Fruit fly (Drosophila melanogaster) whole organism, embryonic: ENCODE data around the gene cno.

Experiments used
- Ada2b ChIP-seq: fragments of 200-800 bp; sonication (Bioruptor generic); IDR thresholded peaks from 2 replicates; pipeline ENCODE4 v1.3.6; 2022; ENCODE audit warnings: missing biosample characterization, missing genetic modification characterization
- BEAF-32 ChIP-seq: fragments of 200-800 bp; sonication (Bioruptor generic); optimal IDR thresholded peaks from 3 replicates; lab custom pipeline; 2017; ENCODE audit warnings: missing biosample characterization, missing genetic modification characterization, mild to moderate bottlenecking, moderate library complexity, missing genetic modification reagents
- Blimp-1 ChIP-seq: fragments of 200-800 bp; sonication (Bioruptor generic); optimal IDR thresholded peaks from 3 replicates; lab custom pipeline; 2018; ENCODE audit warnings: missing biosample characterization, missing genetic modification characterization, mild to moderate bottlenecking, moderate library complexity, missing genetic modification reagents
- CG12071 ChIP-seq: fragments of 200-800 bp; sonication (Bioruptor generic); optimal IDR thresholded peaks from 3 replicates; lab custom pipeline; 2018; ENCODE audit warnings: missing biosample characterization, mild to moderate bottlenecking, missing genetic modification characterization
- CG12155 ChIP-seq: fragments of 200-800 bp; sonication (Bioruptor generic); optimal IDR thresholded peaks from 3 replicates; lab custom pipeline; 2016; ENCODE audit warnings: missing biosample characterization, missing genetic modification characterization
- CG12769 ChIP-seq: fragments of 200-800 bp; sonication (Bioruptor generic); optimal IDR thresholded peaks from 2 replicates; lab custom pipeline; 2019; ENCODE audit warnings: missing biosample characterization, mild to moderate bottlenecking, missing genetic modification characterization, moderate library complexity
- CG1603 ChIP-seq: fragments of 200-800 bp; sonication (Bioruptor generic); optimal IDR thresholded peaks from 2 replicates; lab custom pipeline; 2019; ENCODE audit warnings: missing biosample characterization, mild to moderate bottlenecking, missing genetic modification characterization, moderate library complexity
- CG1647 ChIP-seq: fragments of 200-800 bp; sonication (Bioruptor generic); optimal IDR thresholded peaks from 3 replicates; lab custom pipeline; 2016; ENCODE audit warnings: missing biosample characterization, missing genetic modification characterization
- CG17186 ChIP-seq: fragments of 200-800 bp; sonication (Bioruptor generic); optimal IDR thresholded peaks from 3 replicates; lab custom pipeline; 2017; ENCODE audit warnings: missing biosample characterization, missing genetic modification reagents, missing genetic modification characterization
- CG17361 ChIP-seq: fragments of 200-800 bp; sonication (Bioruptor generic); IDR thresholded peaks from 3 replicates; pipeline ENCODE4 v1.3.6; 2022; ENCODE audit warnings: missing biosample characterization, missing genetic modification characterization
- CG17568 ChIP-seq: fragments of 200-800 bp; sonication (Bioruptor generic); optimal IDR thresholded peaks from 2 replicates; lab custom pipeline; 2018; ENCODE audit warnings: missing biosample characterization, mild to moderate bottlenecking, missing genetic modification characterization, moderate library complexity
- CG3163 ChIP-seq: fragments of 200-800 bp; sonication (Bioruptor generic); optimal IDR thresholded peaks from 3 replicates; lab custom pipeline; 2016; ENCODE audit warnings: missing biosample characterization, missing genetic modification characterization
- CG33213 ChIP-seq: fragments of 200-800 bp; sonication (Bioruptor generic); optimal IDR thresholded peaks from 3 replicates; lab custom pipeline; 2016; ENCODE audit warnings: missing biosample characterization, missing genetic modification characterization
- CG3847 ChIP-seq: fragments of 200-800 bp; sonication (Bioruptor generic); IDR thresholded peaks from 2 replicates; pipeline ENCODE4 v1.3.6; 2022; ENCODE audit warnings: missing biosample characterization, missing genetic modification characterization
- CG6689 ChIP-seq: fragments of 200-800 bp; sonication (Bioruptor generic); IDR thresholded peaks from 2 replicates; pipeline ENCODE4 v1.3.6; 2022; ENCODE audit warnings: missing biosample characterization, missing genetic modification characterization
- CG9609 ChIP-seq: fragments of 200-800 bp; sonication (Bioruptor generic); optimal IDR thresholded peaks from 3 replicates; lab custom pipeline; 2016; ENCODE audit warnings: missing biosample characterization, missing genetic modification characterization
- CG9727 ChIP-seq: fragments of 200-800 bp; sonication (Bioruptor generic); optimal IDR thresholded peaks from 3 replicates; lab custom pipeline; 2017; ENCODE audit warnings: missing biosample characterization, mild to moderate bottlenecking, missing genetic modification characterization
- Chrac-16 ChIP-seq: fragments of 200-800 bp; sonication (Bioruptor generic); optimal IDR thresholded peaks from 3 replicates; lab custom pipeline; 2016; ENCODE audit warnings: missing biosample characterization, missing genetic modification characterization
- Dbx ChIP-seq: fragments of 200-800 bp; sonication (Bioruptor generic); IDR thresholded peaks from 3 replicates; pipeline ENCODE4 v1.3.6; 2022; ENCODE audit warnings: missing biosample characterization, missing genetic modification characterization
- Doc3 ChIP-seq: fragments of 200-800 bp; sonication (Bioruptor generic); IDR thresholded peaks from 3 replicates; pipeline ENCODE4 v1.3.6; 2022; ENCODE audit warnings: missing biosample characterization, missing genetic modification characterization; ENCODE audit not compliant: partially characterized antibody
- Elba2 ChIP-seq: fragments of 200-800 bp; sonication (Bioruptor generic); optimal IDR thresholded peaks from 3 replicates; lab custom pipeline; 2016; ENCODE audit warnings: missing biosample characterization, missing genetic modification characterization
- Fer2 ChIP-seq: fragments of 200-800 bp; sonication (Bioruptor generic); optimal IDR thresholded peaks from 2 replicates; lab custom pipeline; 2018; ENCODE audit warnings: missing biosample characterization, mild to moderate bottlenecking, missing genetic modification characterization, moderate library complexity
- HLH54F ChIP-seq: fragments of 200-800 bp; sonication (Bioruptor generic); optimal IDR thresholded peaks from 3 replicates; lab custom pipeline; 2016; ENCODE audit warnings: missing biosample characterization, missing genetic modification characterization
- Hey ChIP-seq: fragments of 200-800 bp; sonication (Bioruptor generic); optimal IDR thresholded peaks from 3 replicates; lab custom pipeline; 2018; ENCODE audit warnings: missing biosample characterization, mild to moderate bottlenecking, missing genetic modification characterization
- HmgD ChIP-seq: fragments of 200-800 bp; sonication (Bioruptor generic); optimal IDR thresholded peaks from 3 replicates; lab custom pipeline; 2016; ENCODE audit warnings: missing biosample characterization, missing genetic modification characterization
- MESR4 ChIP-seq: fragments of 200-800 bp; sonication (Bioruptor generic); optimal IDR thresholded peaks from 2 replicates; lab custom pipeline; 2018; ENCODE audit warnings: missing biosample characterization, mild to moderate bottlenecking, missing genetic modification characterization, moderate library complexity
- Mes4 ChIP-seq: fragments of 200-800 bp; sonication (Bioruptor generic); optimal IDR thresholded peaks from 2 replicates; lab custom pipeline; 2016; ENCODE audit warnings: missing biosample characterization, missing genetic modification characterization
- NK7.1 ChIP-seq: fragments of 200-800 bp; sonication (Bioruptor generic); optimal IDR thresholded peaks from 3 replicates; lab custom pipeline; 2016; ENCODE audit warnings: missing biosample characterization, missing genetic modification characterization
- Nf-YA ChIP-seq: fragments of 200-800 bp; sonication (Bioruptor generic); IDR thresholded peaks from 2 replicates; pipeline ENCODE4 v1.3.6; 2022; ENCODE audit warnings: missing biosample characterization, missing genetic modification characterization
- Nf-YC ChIP-seq: fragments of 200-800 bp; optimal IDR thresholded peaks from 3 replicates; lab custom pipeline; 2019; ENCODE audit warnings: missing biosample characterization, mild to moderate bottlenecking, missing genetic modification characterization, moderate library complexity
- Ssrp ChIP-seq: fragments of 200-800 bp; sonication (Bioruptor generic); optimal IDR thresholded peaks from 2 replicates; lab custom pipeline; 2018; ENCODE audit warnings: missing biosample characterization, mild to moderate bottlenecking, missing genetic modification characterization, moderate library complexity
- TFAM ChIP-seq: fragments of 200-800 bp; sonication (Bioruptor generic); optimal IDR thresholded peaks from 2 replicates; lab custom pipeline; 2017; ENCODE audit warnings: missing biosample characterization, missing genetic modification characterization, inconsistent platforms
- ab ChIP-seq: fragments of 200-800 bp; sonication (Bioruptor generic); optimal IDR thresholded peaks from 2 replicates; lab custom pipeline; 2016; ENCODE audit warnings: missing biosample characterization, missing genetic modification characterization
- chif ChIP-seq, 2 experiments: fragments of 200-800 bp; sonication (Bioruptor generic); optimal IDR thresholded peaks; 3 replicates each; lab custom pipeline; 2016; ENCODE audit warnings: missing biosample characterization in 2 of 2, missing genetic modification characterization in 2 of 2
- chn ChIP-seq: fragments of 200-800 bp; sonication (Bioruptor generic); optimal IDR thresholded peaks from 2 replicates; lab custom pipeline; 2016; ENCODE audit warnings: missing biosample characterization, missing genetic modification characterization
- esg ChIP-seq: fragments of 200-800 bp; sonication (Bioruptor generic); conservative IDR thresholded peaks from 2 replicates; pipeline ENCODE4 v1.3.6; 2022; ENCODE audit warnings: missing biosample characterization, missing genetic modification characterization
- eve ChIP-seq, 2 experiments: fragments of >200 bp; optimal IDR thresholded peaks; 2 replicates each; lab custom pipeline; 2017; ENCODE audit warnings: missing biosample characterization in 2 of 2, missing genetic modification characterization in 2 of 2
- fd96Cb ChIP-seq: fragments of 200-800 bp; sonication (Bioruptor generic); optimal IDR thresholded peaks from 2 replicates; lab custom pipeline; 2018; ENCODE audit warnings: missing biosample characterization, mild to moderate bottlenecking, missing genetic modification characterization, moderate library complexity
- fru ChIP-seq: fragments of >200 bp; optimal IDR thresholded peaks from 2 replicates; lab custom pipeline; 2017
- grau ChIP-seq: fragments of 200-800 bp; optimal IDR thresholded peaks from 3 replicates; lab custom pipeline; 2019; ENCODE audit warnings: missing biosample characterization, mild to moderate bottlenecking, missing genetic modification characterization, moderate library complexity
- her ChIP-seq: fragments of 200-800 bp; sonication (Bioruptor generic); optimal IDR thresholded peaks from 2 replicates; lab custom pipeline; 2016; ENCODE audit warnings: missing biosample characterization, missing genetic modification characterization
- lola ChIP-seq, 3 experiments: fragments of >200 bp in 2 of 3; fragments of 200-800 bp in 1 of 3; sonication (Bioruptor generic) in 1 of 3; optimal IDR thresholded peaks; 2 replicates each; lab custom pipeline; 2017 to 2019; ENCODE audit warnings: missing biosample characterization in 3 of 3, missing genetic modification characterization in 3 of 3, mild to moderate bottlenecking in 1 of 3, moderate library complexity in 1 of 3
- maf-S ChIP-seq: fragments of 200-800 bp; sonication (Bioruptor generic); optimal IDR thresholded peaks from 2 replicates; lab custom pipeline; 2016; ENCODE audit warnings: missing biosample characterization, missing genetic modification characterization
- mld ChIP-seq: fragments of 200-800 bp; sonication (Bioruptor generic); IDR thresholded peaks from 3 replicates; pipeline ENCODE4 v1.3.6; 2022; ENCODE audit warnings: missing biosample characterization, missing genetic modification characterization; ENCODE audit not compliant: partially characterized antibody
- nmo ChIP-seq: fragments of 200-800 bp; sonication (Bioruptor generic); optimal IDR thresholded peaks from 2 replicates; lab custom pipeline; 2018; ENCODE audit warnings: missing biosample characterization, mild to moderate bottlenecking, missing genetic modification characterization, moderate library complexity
- org-1 ChIP-seq: fragments of 200-800 bp; sonication (Bioruptor generic); optimal IDR thresholded peaks from 2 replicates; lab custom pipeline; 2017; ENCODE audit warnings: missing biosample characterization, missing genetic modification characterization
- prd ChIP-seq, 3 experiments: fragments of >200 bp in 2 of 3; fragments of 200-800 bp in 1 of 3; sonication (Bioruptor generic) in 1 of 3; optimal IDR thresholded peaks in 2 of 3; IDR thresholded peaks in 1 of 3; 2 replicates in 2 of 3; 3 replicates in 1 of 3; pipeline versions ENCODE4 v1.3.6 to Lab custom; 2017 to 2022; ENCODE audit warnings: missing biosample characterization in 1 of 3, missing genetic modification characterization in 1 of 3
- psq ChIP-seq: fragments of 200-800 bp; sonication (Bioruptor generic); optimal IDR thresholded peaks from 2 replicates; lab custom pipeline; 2017; ENCODE audit warnings: missing biosample characterization, missing genetic modification characterization
- sens-2 ChIP-seq: fragments of 200-800 bp; sonication (Bioruptor generic); IDR thresholded peaks from 2 replicates; pipeline ENCODE4 v1.3.6; 2022; ENCODE audit warnings: missing biosample characterization, missing genetic modification characterization
- shn ChIP-seq: fragments of 200-800 bp; sonication (Bioruptor generic); optimal IDR thresholded peaks from 3 replicates; lab custom pipeline; 2016; ENCODE audit warnings: missing biosample characterization, missing genetic modification characterization
- sqz ChIP-seq: fragments of 200-800 bp; sonication (Bioruptor generic); optimal IDR thresholded peaks from 3 replicates; lab custom pipeline; 2018; ENCODE audit warnings: missing biosample characterization, mild to moderate bottlenecking, missing genetic modification characterization

cno gene

dm6 chr3R:5126884-5127283, 90.4 kb downstream of the cno start (continued):
- TF ChIP-seq chn (GFP tag; lab: Kevin White, UChicago) (peak; percentile 71), psq (GFP tag; lab: Kevin White, UChicago) (peak; percentile 32), CG9727 (GFP tag; lab: Kevin White, UChicago) (peak; percentile 24), CG17186 (no peak), chif (GFP tag; optimal IDR thresholded peaks at IDR 0.05; lab: Kevin White, UChicago) (peak; percentile 65 to 79), nmo (GFP tag; lab: Kevin White, UChicago) (peak; percentile 80), eve (GFP tag; optimal IDR thresholded peaks at IDR 0.05; lab: Kevin White, UChicago) (no peak), Fer2 (peak; percentile 0), Hey (tag; lab: Kevin White, UChicago) (no peak), Dbx (peak; percentile 77), CG12155 (GFP tag; lab: Kevin White, UChicago) (peak; percentile 55), prd (optimal IDR thresholded peaks at IDR 0.05; lab: Kevin White, UChicago) (no peak), prd (GFP tag; IDR thresholded peaks at IDR 0.05; lab: Robert Waterston, UW) (peak; percentile 59; the same call in 2 of the 3 replicates), lola (GFP tag; optimal IDR thresholded peaks at IDR 0.05; lab: Kevin White, UChicago) (no peak), CG33213 (GFP tag; lab: Kevin White, UChicago) (peak; percentile 91), org-1 (no peak), Chrac-16 (GFP tag; lab: Kevin White, UChicago) (peak; percentile 74), maf-S (peak; percentile 61), Nf-YA (GFP tag; lab: Robert Waterston, UW) (no peak), HmgD (GFP tag; lab: Kevin White, UChicago) (peak; percentile 95), mld (GFP tag; lab: Robert Waterston, UW) (no peak), CG3163 (GFP tag; lab: Kevin White, UChicago) (peak; percentile 78), fru (lab: Kevin White, UChicago) (no peak), CG17361 (GFP tag; lab: Robert Waterston, UW) (no peak; the same call in 2 of the 3 replicates), CG17568 (GFP tag; lab: Kevin White, UChicago) (no peak), BEAF-32 (GFP tag; lab: Kevin White, UChicago) (peak; percentile 19), CG3847 (GFP tag; lab: Robert Waterston, UW) (peak; percentile 70), her (GFP tag; lab: Kevin White, UChicago) (peak; percentile 49), HLH54F (GFP tag; lab: Kevin White, UChicago) (peak; percentile 64), Doc3 (GFP tag; lab: Robert Waterston, UW) (no peak), Ssrp (tag; lab: Kevin White, UChicago) (peak; percentile 55), grau (tag; lab: Kevin White, UChicago) (peak; percentile 64), Ada2b (peak; percentile 48), shn (peak; percentile 73), sqz (no peak), fd96Cb (tag; lab: Kevin White, UChicago) (peak; percentile 56), CG1603 (tag; lab: Kevin White, UChicago) (peak; percentile 87), Elba2 (GFP tag; lab: Kevin White, UChicago) (peak; percentile 40), MESR4 (peak; percentile 9), Mes4 (GFP tag; lab: Kevin White, UChicago) (peak; percentile 45), CG12769 (tag; lab: Kevin White, UChicago) (peak; percentile 62), CG12071 (GFP tag; lab: Kevin White, UChicago) (no peak), Blimp-1 (peak; percentile 74), CG9609 (GFP tag; lab: Kevin White, UChicago) (peak; percentile 72), NK7.1 (GFP tag; lab: Kevin White, UChicago) (peak; percentile 2), TFAM (no peak), CG1647 (GFP tag; lab: Kevin White, UChicago) (peak; percentile 79), ab (GFP tag; lab: Kevin White, UChicago) (peak; percentile 36), Nf-YC (peak; percentile 51), sens-2 (GFP tag; lab: Robert Waterston, UW) (no peak), esg (GFP tag; lab: Robert Waterston, UW) (peak; percentile 36), CG6689 (GFP tag; lab: Robert Waterston, UW) (no peak; the same call in 1 of the 2 replicates)
